Fruit fly (Drosophila melanogaster): ENCODE results near the gene CG6330.

CG6330 gene

DNA sequence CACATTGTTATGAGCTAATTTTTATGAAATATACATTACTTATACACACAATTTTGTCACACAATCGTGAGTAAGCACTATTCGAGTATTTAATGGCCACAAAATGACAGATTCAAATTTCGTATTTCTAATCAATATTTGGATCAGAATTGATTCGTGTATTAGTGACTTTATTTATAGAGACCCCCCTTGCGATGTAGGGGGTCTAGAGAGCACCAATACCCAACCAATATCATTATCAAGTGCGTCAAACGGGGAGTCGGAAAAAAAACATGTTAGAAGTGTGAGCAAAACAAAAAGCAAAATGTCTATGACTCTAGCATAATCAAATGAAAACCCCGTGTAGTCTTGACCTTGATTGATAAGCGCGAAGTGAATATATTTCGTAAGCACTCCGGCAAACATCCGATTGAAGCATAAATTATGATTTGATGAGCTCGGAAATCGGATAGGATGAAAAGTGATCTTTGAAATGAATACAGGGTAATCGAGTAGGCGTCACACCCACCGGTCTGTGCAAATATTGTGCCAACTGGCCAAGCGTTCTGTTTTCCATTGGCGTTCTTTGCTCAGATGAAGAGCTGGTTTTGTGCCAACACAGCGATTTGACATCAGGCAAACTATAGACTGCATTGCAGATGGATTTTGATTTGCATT is 6.0 kb downstream of the CG6330 start:
- TF ChIP-seq noc (tag; optimal IDR thresholded peaks at IDR 0.05): peak; percentile 74

dm6 chr3R:26947296-26947880 is 10.9 kb downstream of the CG6330 start, which contains the start of gene Spag1:
Gene Spag1, plus strand, starts transcription at chr3R:26947830.
- peak; percentile 54 for TF ChIP-seq noc (tag; optimal IDR thresholded peaks at IDR 0.05)

dm6 chr3R:26945233-26945632 is 13.1 kb downstream of the CG6330 start, which contains the start of gene CG14252:
Gene CG14252, plus strand, starts transcription at chr3R:26945534.
- TF ChIP-seq noc (tag; optimal IDR thresholded peaks at IDR 0.05): no peak

- peak; percentile 68 for TF ChIP-seq noc (tag; optimal IDR thresholded peaks at IDR 0.05)
Observed at dm6 chr3R:26937423-26937822, 20.9 kb downstream of the CG6330 start.

DNA sequence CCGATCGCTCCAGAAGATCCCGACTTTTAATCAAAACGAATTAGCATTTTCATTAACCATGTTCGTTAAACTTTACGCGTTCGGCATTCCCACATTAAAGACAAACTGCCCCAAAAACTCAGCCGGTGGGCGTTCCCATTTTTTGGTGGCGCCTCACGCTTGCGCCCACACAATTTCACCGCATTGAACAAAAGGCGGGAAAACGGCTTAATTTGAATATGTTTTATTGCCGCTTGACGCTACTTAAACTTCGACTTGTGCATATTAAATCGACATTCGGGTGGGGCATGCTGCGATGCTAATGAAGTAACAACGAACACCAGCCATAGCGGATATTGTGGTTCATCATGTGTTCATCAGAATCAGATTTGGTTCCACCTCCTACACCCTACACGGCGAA is 21.8 kb downstream of the CG6330 start:
- no peak for TF ChIP-seq noc (tag; optimal IDR thresholded peaks at IDR 0.05)

dm6 chr3R:26935400-26935799 is 22.9 kb downstream of the CG6330 start:
- no peak for TF ChIP-seq noc (tag; optimal IDR thresholded peaks at IDR 0.05)

- TF ChIP-seq noc (tag; optimal IDR thresholded peaks at IDR 0.05): no peak
Observed at dm6 chr3R:26934523-26934922, 23.8 kb downstream of the CG6330 start.

DNA sequence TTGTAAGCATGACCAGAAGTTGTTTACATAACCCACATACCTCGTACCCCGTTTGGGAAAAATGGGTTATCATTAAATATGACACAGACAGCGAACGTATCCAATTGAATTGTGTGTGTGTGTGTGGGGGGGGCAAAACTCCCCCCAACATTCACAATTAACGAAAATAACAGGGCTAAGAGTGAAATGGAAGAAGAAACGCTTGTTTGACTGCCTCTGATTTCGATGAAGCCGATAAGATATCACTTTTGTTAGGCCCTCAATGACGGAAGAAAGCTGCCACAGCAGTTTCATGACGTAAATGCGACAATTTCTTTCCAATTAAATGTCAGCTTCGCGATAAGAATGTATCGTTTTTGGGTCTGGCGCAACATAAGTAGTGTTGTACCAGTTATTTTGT is 24.4 kb downstream of the CG6330 start:
- no peak for TF ChIP-seq noc (tag; optimal IDR thresholded peaks at IDR 0.05)

DNA sequence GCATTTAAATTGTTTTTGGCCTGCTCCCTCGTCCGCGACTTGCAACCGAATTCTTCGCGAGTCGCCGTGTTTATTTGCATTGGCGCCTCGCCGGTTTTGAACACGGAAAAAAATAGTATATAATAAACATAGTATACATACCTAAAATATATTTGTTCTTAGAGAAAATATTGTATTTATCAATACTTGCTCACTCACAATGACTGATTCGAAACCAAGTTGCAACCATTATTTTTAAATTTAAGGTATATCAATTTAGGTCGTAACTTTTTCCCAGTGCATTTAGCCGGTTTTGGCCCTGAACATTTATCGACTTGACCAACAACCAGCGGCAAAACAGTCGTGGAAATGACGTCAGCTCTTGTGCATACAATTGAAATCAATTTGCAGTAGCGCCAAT is 29.9 kb downstream of the CG6330 start:
- peak; percentile 25 for TF ChIP-seq noc (tag; optimal IDR thresholded peaks at IDR 0.05)

dm6 chr3R:26926477-26926876 is 31.8 kb downstream of the CG6330 start:
- no peak for TF ChIP-seq noc (tag; optimal IDR thresholded peaks at IDR 0.05)

DNA sequence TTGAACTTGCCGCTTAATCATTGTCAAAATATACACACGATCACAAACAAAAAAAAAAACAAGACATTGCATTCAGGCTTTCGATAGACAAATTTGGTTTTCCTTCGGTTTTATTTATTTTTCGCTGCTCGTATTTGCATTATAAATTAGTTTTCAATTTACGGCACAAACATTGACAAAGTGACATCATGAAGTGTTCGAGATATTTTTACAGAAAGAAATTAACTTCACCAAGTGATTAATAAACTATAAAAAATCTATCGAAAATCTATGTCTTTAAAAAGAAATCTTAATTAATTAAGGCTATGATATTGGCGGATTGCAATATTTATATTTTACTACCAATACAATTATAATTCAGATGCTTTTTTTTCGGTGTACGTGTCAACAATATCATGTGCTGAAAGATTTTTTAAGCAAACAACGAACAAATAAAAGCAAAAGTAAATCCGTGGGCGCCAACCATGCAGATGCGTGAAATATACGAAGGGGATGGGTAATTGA is 34.4 kb downstream of the CG6330 start:
- peak; percentile 54 for TF ChIP-seq noc (tag; optimal IDR thresholded peaks at IDR 0.05)

DNA sequence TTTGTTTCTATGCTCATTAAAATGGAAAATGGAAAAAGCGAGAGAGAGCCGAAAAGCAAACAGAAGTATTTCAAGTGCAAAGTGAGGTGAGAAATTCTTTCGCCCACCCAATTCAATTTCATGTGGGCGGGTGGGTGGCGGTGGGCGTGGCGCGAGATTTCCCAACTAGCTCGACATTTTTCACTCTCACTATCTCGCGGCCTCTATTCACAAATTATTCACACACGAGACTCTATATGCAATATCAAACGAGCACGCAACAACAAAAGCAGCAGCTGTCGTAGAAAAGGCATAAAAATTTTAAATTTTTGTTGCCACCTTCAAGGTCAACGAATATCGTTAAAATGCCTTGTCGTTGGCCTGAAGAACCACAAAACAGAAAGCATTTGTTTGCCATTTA is 39.4 kb downstream of the CG6330 start:
- no peak for TF ChIP-seq noc (tag; optimal IDR thresholded peaks at IDR 0.05)

DNA sequence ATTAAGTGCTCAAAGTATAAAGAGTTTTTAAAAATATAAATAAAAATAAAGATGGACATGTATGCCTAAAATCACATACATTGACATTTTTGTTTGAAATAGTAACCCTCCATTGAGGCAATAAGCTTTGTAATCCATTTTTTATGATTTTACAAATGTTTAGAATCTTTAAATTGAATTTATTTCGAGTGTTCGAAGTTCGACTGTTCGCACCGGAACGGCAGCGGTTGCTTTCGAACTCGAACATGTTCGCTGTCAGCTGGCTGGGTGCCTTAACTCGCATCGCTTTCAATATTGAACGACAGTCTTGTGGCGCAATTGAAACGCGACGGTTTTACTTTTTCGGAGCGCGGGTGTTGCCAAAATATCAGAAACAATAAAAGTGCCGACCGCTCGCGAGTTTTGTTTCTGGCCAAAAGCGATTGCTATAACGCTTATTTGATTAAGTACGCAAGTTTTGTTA is 42.8 kb downstream of the CG6330 start, which contains the start of gene CG46339:
CG46339 (plus strand) TSS at position 299 of the 463 bp plus-strand sequence.
- TF ChIP-seq noc (tag; optimal IDR thresholded peaks at IDR 0.05): peak; percentile 52

DNA sequence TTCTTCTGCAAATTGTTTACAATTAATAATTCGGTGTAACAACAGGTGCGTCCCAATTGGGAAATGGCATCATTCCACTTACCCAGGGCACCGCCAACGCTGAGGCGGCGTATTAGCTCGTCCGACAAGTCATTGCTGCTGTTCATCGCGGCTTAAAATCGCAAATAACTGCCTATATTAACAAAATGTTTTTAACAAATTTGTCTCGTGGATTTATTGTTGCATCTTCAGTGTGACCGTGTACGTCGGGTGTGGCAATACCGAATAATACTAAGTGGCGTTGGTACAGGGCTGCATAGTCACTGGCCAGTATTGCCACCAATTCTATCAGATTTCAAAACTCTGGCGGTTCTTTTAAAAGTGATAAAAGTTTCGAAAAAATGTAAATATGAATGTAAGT is 45.7 kb downstream of the CG6330 start, which contains the start of gene Ets97D:
Ets97D (minus strand) TSS at position 272 of the 400 bp plus-strand sequence.
- TF ChIP-seq noc (tag; optimal IDR thresholded peaks at IDR 0.05): no peak

DNA sequence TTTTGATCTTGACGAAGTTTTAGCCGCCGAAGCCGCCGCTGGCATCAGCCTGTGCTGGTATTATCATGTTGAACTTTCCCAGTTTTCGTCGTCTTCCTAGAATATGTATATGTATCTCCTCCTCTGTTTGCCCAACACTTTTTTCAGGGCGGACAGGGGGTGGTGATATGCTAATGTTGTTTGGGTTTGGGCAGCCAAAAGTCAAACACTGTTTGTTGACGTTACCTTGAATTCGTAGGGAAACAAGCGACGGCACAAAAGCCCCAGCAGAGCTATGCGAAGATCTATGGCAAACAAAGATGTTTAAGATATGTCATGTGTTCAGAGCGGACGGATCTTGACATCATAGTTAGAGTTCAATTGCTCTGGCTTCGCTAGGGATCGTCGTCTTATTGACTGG is 49.5 kb downstream of the CG6330 start:
- TF ChIP-seq noc (tag; optimal IDR thresholded peaks at IDR 0.05): no peak

DNA sequence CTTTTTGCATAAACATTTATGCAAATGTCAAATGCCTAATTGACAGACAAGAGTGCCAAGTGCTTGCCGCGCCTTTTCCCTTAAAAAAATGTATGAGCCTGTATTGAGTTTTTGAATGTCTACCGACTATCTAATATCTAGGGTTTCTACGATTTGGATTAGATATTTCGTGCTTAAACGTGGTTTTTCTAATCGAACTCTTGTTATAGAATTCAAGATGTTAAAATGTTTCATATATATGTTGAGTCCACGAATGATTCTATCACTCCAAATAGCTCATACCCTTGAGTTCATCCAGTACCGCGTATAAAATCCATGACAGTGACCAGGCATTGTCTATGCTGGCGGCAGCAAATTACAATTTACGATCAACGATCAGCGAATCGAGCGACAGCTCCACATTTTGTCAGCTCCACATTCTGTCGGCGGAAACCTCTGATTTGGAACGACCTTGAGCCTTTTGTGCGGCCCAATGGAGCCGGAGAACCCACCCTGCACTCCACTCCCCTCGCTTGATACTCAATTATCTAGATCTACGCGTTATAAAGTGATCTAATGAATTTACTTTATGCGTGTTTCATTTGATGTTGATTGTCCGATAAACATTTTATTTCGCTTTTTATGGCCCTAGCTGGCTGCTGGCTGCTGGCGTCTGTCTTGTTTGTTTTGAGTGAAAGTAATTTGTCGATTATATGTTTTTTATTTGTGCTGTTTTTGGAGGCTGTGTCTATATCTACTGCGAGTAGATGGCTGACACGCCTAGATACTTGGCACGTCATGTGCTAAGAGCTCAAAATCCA is 51.4 kb downstream of the CG6330 start:
- no peak for TF ChIP-seq noc (tag; optimal IDR thresholded peaks at IDR 0.05)

All from whole organism, larva.